Fruit fly (Drosophila melanogaster) S2 (cell line): ENCODE measurements around the gene Rhp.

ENCODE experiments used
- CG8478 ChIP-seq: fragments of >200 bp; optimal IDR thresholded peaks from 2 replicates; lab custom pipeline; 2018
- CTCF ChIP-seq, 2 experiments: fragments of >200 bp; optimal IDR thresholded peaks; 2 replicates each; lab custom pipeline; 2018

dm6 chrX:15785429-15786239 is 3.1 kb upstream of the Rhp start, which contains the start of the genes Paf-AHalpha and mRpS30:
- TF ChIP-seq CG8478 (lab: Kevin White, UChicago) (no peak), CTCF (optimal IDR thresholded peaks at IDR 0.05; lab: Kevin White, UChicago) (no peak)
